Worm (Caenorhabditis elegans) whole organism, early embryonic: ENCODE measurements around the gene clec-257.

Experiments
- B0310.2 ChIP-seq: sonication (generic microtip); optimal IDR thresholded peaks from 2 replicates; lab custom pipeline; 2016; ENCODE audit warnings: mild to moderate bottlenecking, missing genetic modification characterization, missing compliant biosample characterization
- ceh-13 ChIP-seq: fragments of 200-800 bp; sonication (Bioruptor generic); optimal IDR thresholded peaks from 2 replicates; lab custom pipeline; 2018; ENCODE audit warnings: mild to moderate bottlenecking, missing genetic modification characterization, missing compliant biosample characterization
- flt-1 ChIP-seq: fragments of 200-800 bp; sonication (Bioruptor generic); IDR thresholded peaks from 2 replicates; pipeline ENCODE4 v1.3.6; 2022; ENCODE audit warnings: missing genetic modification characterization, missing compliant biosample characterization
- scrt-1 ChIP-seq: fragments of 200-800 bp; sonication (Bioruptor generic); IDR thresholded peaks from 2 replicates; pipeline ENCODE4 v1.3.6; 2022; ENCODE audit warnings: missing genetic modification characterization, missing compliant biosample characterization

DNA sequence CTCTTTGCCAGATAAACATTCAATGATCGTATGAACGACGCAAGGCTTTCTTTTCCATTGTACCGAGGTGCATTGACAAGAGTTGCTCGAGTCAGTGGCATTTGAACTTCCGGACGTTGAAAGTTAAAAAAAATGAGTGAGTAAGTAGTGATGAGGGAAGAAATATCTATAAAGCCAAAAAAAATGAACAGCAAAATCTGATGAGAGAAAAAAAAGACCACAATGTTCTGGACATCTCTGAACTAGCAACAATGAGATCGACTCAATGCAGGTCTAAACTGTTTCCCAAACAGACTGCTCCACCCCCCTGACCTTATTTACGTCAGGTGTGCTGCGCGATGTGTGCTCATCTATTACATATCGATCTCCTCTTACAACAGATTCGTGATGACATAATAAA is 22.4 kb upstream of the clec-257 start, which contains the start of the genes F11D11.21 and F11D11.12:
- TF ChIP-seq ceh-13 (GFP tag; lab: Kevin White, UChicago): no peak
- TF ChIP-seq flt-1: no peak
- no peak for TF ChIP-seq B0310.2 (tag; lab: Kevin White, UChicago)
- TF ChIP-seq scrt-1 (GFP tag; lab: Robert Waterston, UW): no peak
